Worm (Caenorhabditis elegans): ENCODE data around the gene urb-1.

urb-1 gene

DNA sequence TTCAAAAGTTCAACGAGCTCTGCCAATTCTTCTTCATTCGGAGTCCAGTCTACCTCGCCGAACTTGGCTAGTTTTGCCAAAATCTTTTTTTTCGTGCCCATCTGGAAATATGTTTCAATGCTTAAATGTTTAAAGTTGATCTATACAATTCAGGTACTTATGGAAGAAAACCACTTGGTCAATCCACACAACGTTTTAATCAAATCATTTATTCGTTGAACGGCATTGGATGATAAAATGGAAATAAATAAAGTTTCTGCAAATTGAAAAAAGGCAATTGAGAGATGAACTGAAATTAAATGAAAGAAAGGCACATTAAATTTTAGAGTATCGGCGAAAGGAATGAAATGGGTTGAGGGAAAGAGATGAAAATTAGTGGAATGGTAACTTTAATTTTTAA is at the start of gene urb-1:
TSS of gene urb-1 (minus strand) at position 101 of the 400 bp plus-strand sequence.
- TF ChIP-seq ztf-11 (tag; optimal IDR thresholded peaks at IDR 0.05) (no peak), unc-62 (GFP tag; optimal IDR thresholded peaks at IDR 0.05) (no peak), ceh-43 (GFP tag; optimal IDR thresholded peaks at IDR 0.05) (no peak), hlh-1 (tag; optimal IDR thresholded peaks at IDR 0.05) (no peak), unc-39 (tag; optimal IDR thresholded peaks at IDR 0.05) (no peak)

DNA sequence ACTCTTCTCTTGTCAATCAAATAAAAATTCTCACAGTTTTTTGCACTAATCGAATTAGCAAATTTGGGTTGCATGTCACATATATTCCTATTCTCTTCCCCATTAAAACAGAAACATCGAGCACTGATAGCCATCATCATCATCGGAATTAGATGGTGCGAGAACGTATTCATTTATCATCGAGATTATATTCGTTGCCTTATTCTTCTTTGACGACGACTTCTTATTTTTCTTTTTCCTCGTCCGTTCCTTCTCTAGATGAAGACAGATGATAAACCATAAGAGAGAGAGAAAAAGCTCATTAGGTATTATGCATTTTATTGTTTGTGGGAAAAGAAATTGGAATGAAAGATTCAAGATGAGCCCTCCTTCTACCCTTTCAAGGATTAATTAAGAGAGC is 47.3 kb upstream of the urb-1 start:
- TF ChIP-seq elt-1 (tag; optimal IDR thresholded peaks at IDR 0.05; ENCODE audit: borderline replicate concordance, insufficient read depth), result peak; percentile 55
- TF ChIP-seq nhr-28 (tag; optimal IDR thresholded peaks at IDR 0.05), result no peak
- peak; percentile 18 for TF ChIP-seq ces-1 (GFP tag; optimal IDR thresholded peaks at IDR 0.05)

DNA sequence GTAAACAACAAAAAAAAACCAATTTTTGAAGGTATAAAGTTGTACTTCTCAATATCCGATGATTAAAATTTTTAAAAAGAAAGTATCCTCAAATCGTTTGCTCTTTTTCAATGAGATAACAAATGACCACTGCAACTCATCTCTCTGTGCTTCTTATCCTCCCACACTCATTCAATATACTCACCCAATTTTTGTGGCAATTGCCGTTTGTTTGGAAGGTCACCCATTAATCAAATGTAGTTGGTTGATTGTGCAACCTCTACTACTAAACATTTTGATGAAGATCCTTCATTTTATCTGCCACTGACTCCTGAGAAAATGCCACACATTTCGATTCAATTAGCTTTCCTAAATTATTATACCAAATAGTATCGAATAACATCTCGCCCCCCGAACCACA is 43.7 kb upstream of the urb-1 start:
- TF ChIP-seq mls-2 (tag; optimal IDR thresholded peaks at IDR 0.05), result no peak
- TF ChIP-seq unc-120 (tag; optimal IDR thresholded peaks at IDR 0.05; ENCODE audit: poor library complexity, severe bottlenecking), result no peak
- no peak for TF ChIP-seq ham-2 (GFP tag; optimal IDR thresholded peaks at IDR 0.05)
- TF ChIP-seq ces-1 (GFP tag; optimal IDR thresholded peaks at IDR 0.05), result no peak
- no peak for TF ChIP-seq bed-3 (GFP tag; optimal IDR thresholded peaks at IDR 0.05)
- TF ChIP-seq ceh-83 (GFP tag; optimal IDR thresholded peaks at IDR 0.05), result no peak
- TF ChIP-seq lin-13 (tag; optimal IDR thresholded peaks at IDR 0.05), result no peak
- TF ChIP-seq pha-4 (tag; optimal IDR thresholded peaks at IDR 0.05), result no peak

DNA sequence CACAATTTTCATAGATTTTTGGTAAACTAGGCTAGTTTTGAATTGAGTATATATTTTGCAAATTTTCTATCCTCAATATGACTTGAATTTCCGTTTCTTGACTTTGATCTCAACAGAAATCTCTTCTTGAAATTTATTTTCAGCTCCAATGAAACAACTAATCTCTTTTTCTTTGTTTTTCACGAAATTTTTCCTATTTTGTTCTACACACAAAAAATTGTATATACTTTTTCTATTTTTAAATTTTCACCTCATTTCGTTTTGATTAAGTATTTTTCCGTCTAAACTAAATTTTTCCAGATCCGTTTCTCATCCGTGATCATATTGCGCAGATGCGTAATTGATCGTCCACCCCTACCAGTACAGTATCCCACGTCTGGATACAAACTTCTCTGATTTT is 40.8 kb upstream of the urb-1 start, which contains the start of gene unc-83:
TSS of gene unc-83 (plus strand) at position 301 of the 400 bp plus-strand sequence.
- TF ChIP-seq nhr-237 (tag; optimal IDR thresholded peaks at IDR 0.05) (no peak), unc-62 (GFP tag; optimal IDR thresholded peaks at IDR 0.05) (no peak), ham-2 (GFP tag; optimal IDR thresholded peaks at IDR 0.05) (no peak)

DNA sequence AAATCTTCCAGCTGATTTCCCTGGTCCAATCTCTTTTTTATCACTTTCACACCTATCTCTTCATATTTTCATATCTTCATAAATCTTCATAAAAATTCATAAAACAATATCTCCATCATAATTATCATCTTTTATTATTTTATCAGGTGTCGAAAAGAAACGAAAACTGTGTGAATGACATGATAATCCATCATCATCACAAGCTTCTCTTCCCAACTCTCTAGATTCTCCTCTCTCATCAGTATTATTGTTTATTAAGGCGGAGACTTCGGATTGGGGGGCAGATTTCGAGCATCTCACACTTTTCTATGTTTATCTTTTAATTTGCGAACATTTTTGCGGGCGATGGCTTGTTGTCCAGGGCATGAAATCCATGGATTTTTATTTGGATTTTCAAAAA is 40.3 kb upstream of the urb-1 start:
- TF ChIP-seq mls-2 (tag; optimal IDR thresholded peaks at IDR 0.05) (no peak), nhr-76 (tag; optimal IDR thresholded peaks at IDR 0.05) (no peak), flh-1 (GFP tag; optimal IDR thresholded peaks at IDR 0.05) (no peak), unc-62 (GFP tag; optimal IDR thresholded peaks at IDR 0.05) (peak; percentile 65), nhr-12 (tag; optimal IDR thresholded peaks at IDR 0.05) (no peak), ceh-39 (tag; optimal IDR thresholded peaks at IDR 0.05) (no peak), lin-13 (tag; optimal IDR thresholded peaks at IDR 0.05) (no peak)

DNA sequence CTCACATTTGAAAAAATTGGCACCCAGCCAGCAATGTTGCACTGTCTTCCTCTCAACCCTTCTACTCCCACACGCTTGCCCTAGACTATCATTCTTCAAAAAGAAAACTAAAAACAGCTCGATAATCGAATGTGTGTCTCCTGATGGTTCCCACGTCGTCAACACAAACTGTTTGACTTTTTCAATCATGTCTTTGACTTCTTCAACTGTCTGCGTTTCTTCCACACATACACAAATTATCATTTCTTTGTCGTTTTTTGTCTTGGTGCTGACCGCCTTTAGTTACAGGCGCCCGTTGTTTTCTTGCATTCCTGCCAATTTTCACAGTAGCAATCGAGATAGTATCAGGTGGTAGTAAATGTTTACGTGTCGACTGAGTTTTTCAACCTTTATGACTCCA is 38.7 kb upstream of the urb-1 start:
- no peak for TF ChIP-seq elt-1 (tag; optimal IDR thresholded peaks at IDR 0.05; ENCODE audit: borderline replicate concordance, insufficient read depth)
- no peak for TF ChIP-seq ceh-43 (GFP tag; optimal IDR thresholded peaks at IDR 0.05)
- TF ChIP-seq nhr-76 (tag; optimal IDR thresholded peaks at IDR 0.05), result no peak
- no peak for TF ChIP-seq hlh-1 (tag; optimal IDR thresholded peaks at IDR 0.05)
- TF ChIP-seq pha-4 (tag; optimal IDR thresholded peaks at IDR 0.05), result no peak
- no peak for TF ChIP-seq tbx-8 (GFP tag; optimal IDR thresholded peaks at IDR 0.05)
- TF ChIP-seq ceh-39 (tag; optimal IDR thresholded peaks at IDR 0.05), result no peak
- no peak for TF ChIP-seq lin-13 (tag; optimal IDR thresholded peaks at IDR 0.05)
- no peak for TF ChIP-seq ztf-11 (tag; optimal IDR thresholded peaks at IDR 0.05)
- no peak for TF ChIP-seq blmp-1 (tag; optimal IDR thresholded peaks at IDR 0.05)

DNA sequence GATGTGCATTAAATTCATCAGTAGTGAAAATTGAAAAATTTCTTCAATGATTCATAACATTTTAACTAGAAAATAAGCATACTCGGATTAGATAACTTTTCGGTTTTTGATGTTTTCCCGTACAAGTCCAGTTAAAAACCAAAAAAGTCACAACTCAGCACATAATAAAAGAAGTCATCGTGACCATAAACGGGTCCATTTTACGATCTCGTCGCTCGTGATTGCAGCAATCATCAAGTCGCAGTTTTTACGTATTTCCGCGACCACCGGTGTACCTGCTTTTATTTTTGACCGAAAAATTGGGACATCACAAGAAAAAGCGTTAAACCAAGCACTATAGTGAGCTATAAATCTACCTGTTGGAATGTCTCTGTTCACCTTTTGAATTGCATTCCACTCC is 37.3 kb upstream of the urb-1 start:
- TF ChIP-seq M03D4.4 (tag; optimal IDR thresholded peaks at IDR 0.05), result no peak

DNA sequence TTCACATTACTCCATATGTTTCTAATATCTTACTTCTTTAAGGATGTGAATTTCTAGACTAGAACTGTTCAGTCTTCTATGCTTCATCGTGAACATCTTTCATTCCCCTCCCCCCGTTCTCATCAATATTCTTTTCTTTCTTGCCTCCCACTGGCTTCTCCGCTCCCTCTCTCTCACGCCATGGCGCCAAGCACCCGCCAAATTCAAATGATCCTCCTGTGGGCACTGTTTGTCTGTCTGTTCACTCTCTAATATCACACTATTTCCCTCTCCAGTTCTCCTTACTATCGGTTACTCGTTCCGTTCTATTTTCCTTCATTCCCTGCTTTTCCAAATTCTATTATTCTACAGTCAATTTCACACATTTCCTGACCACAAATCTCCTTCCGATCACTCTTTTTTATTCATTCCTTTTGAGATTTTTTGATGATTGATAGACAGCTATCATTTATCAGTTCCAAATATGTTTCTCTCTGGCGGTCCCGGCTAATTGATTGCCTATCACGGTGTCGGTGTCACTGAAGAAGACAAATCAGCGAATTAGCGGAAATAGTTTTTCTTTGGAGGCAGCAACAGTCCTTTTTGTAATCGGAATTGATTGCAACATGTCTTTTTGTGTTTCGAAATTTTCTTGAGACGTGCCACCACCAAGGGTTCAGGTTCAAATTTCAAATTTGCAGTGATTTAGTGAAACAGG is 34.5 kb upstream of the urb-1 start:
- TF ChIP-seq lsy-2 (tag; optimal IDR thresholded peaks at IDR 0.05), result no peak
